Worm (Caenorhabditis elegans) whole organism, L4 larva: Measurements from ENCODE around the gene Y51H7C.1.

Experiments used
- F10B5.3 ChIP-seq: sonication (generic microtip); optimal IDR thresholded peaks from 2 replicates; lab custom pipeline; 2016; ENCODE audit warnings: mild to moderate bottlenecking, missing genetic modification characterization, missing compliant biosample characterization
- F26F4.8 ChIP-seq: fragments of 200-800 bp; sonication (Bioruptor generic); conservative IDR thresholded peaks from 2 replicates; pipeline ENCODE4 v1.3.6; 2022; ENCODE audit warnings: missing genetic modification characterization, missing compliant biosample characterization
- R02D3.7 ChIP-seq: fragments of 150-350 bp; sonication (generic microtip); optimal IDR thresholded peaks from 3 replicates; lab custom pipeline; 2014; ENCODE audit warnings: missing biosample characterization, missing genetic modification characterization
- T26A8.4 ChIP-seq: fragments of 200-800 bp; sonication (Bioruptor generic); IDR thresholded peaks from 2 replicates; pipeline ENCODE4 v1.3.6; 2022; ENCODE audit warnings: missing genetic modification characterization, missing compliant biosample characterization
- ama-1 ChIP-seq: fragments of 150-350 bp; optimal IDR thresholded peaks from 2 replicates; lab custom pipeline; 2014; ENCODE audit warnings: inconsistent platforms, mixed read lengths
- attf-4 ChIP-seq: sonication (generic microtip); optimal IDR thresholded peaks from 3 replicates; lab custom pipeline; 2017; ENCODE audit warnings: missing biosample characterization, missing genetic modification characterization
- ceh-20 ChIP-seq: fragments of 200-800 bp; sonication (Bioruptor generic); IDR thresholded peaks from 2 replicates; pipeline ENCODE4 v1.3.6; 2022; ENCODE audit warnings: missing genetic modification reagents, missing genetic modification characterization, missing compliant biosample characterization
- ceh-32 ChIP-seq: sonication (generic microtip); optimal IDR thresholded peaks from 2 replicates; lab custom pipeline; 2016; ENCODE audit warnings: mild to moderate bottlenecking, missing genetic modification characterization, missing compliant biosample characterization; ENCODE audit not compliant: poor library complexity
- ceh-62 ChIP-seq: sonication (generic microtip); optimal IDR thresholded peaks from 2 replicates; lab custom pipeline; 2017; ENCODE audit warnings: missing biosample characterization, missing genetic modification characterization
- cey-2 ChIP-seq: sonication (generic microtip); optimal IDR thresholded peaks from 3 replicates; lab custom pipeline; 2017; ENCODE audit warnings: missing genetic modification characterization, mild to moderate bottlenecking, missing compliant biosample characterization, antibody characterized with exemption, borderline replicate concordance; ENCODE audit not compliant: insufficient read depth
- daf-12 ChIP-seq: fragments of 150-350 bp; optimal IDR thresholded peaks from 2 replicates; lab custom pipeline; 2014; ENCODE audit warnings: missing biosample characterization, missing genetic modification reagents, missing genetic modification characterization
- daf-19 ChIP-seq: fragments of 200-800 bp; sonication (Bioruptor generic); conservative IDR thresholded peaks from 2 replicates; pipeline ENCODE4 v1.3.6; 2022; ENCODE audit warnings: missing genetic modification characterization, missing compliant biosample characterization
- dmd-6 ChIP-seq: fragments of 200-800 bp; sonication (Bioruptor generic); IDR thresholded peaks from 2 replicates; pipeline ENCODE4 v1.3.6; 2022; ENCODE audit warnings: missing genetic modification reagents, missing genetic modification characterization, missing compliant biosample characterization
- dmd-9 ChIP-seq: fragments of 200-800 bp; sonication (Bioruptor generic); IDR thresholded peaks from 2 replicates; pipeline ENCODE4 v1.3.6; 2022; ENCODE audit warnings: missing genetic modification reagents, missing genetic modification characterization, missing compliant biosample characterization
- dve-1 ChIP-seq: sonication (generic microtip); optimal IDR thresholded peaks from 2 replicates; lab custom pipeline; 2017; ENCODE audit warnings: antibody characterized with exemption, mild to moderate bottlenecking, missing genetic modification characterization, missing compliant biosample characterization; ENCODE audit not compliant: insufficient read depth
- fos-1 ChIP-seq: fragments of 150-350 bp; optimal IDR thresholded peaks from 2 replicates; lab custom pipeline; 2014; ENCODE audit warnings: missing biosample characterization, missing genetic modification characterization
- hif-1 ChIP-seq, 2 experiments: sonication (generic microtip); optimal IDR thresholded peaks; 2 replicates each; lab custom pipeline; 2016 to 2017; ENCODE audit warnings: missing compliant biosample characterization in 2 of 2, missing genetic modification characterization in 2 of 2, missing genetic modification reagents in 2 of 2, missing genotype in 2 of 2, mild to moderate bottlenecking in 1 of 2
- hlh-11 ChIP-seq: fragments of 200-800 bp; sonication (Bioruptor generic); optimal IDR thresholded peaks from 2 replicates; lab custom pipeline; 2018; ENCODE audit warnings: mild to moderate bottlenecking, missing genetic modification characterization, missing compliant biosample characterization
- hmg-1.1 ChIP-seq: fragments of 200-800 bp; sonication (Bioruptor generic); IDR thresholded peaks from 2 replicates; pipeline ENCODE4 v1.3.6; 2022; ENCODE audit warnings: missing genetic modification reagents, missing genetic modification characterization, missing compliant biosample characterization
- jun-1 ChIP-seq: fragments of 150-350 bp; optimal IDR thresholded peaks from 2 replicates; lab custom pipeline; 2014; ENCODE audit warnings: missing biosample characterization, missing genetic modification reagents, missing genetic modification characterization
- lin-15B ChIP-seq: fragments of 150-350 bp; sonication (generic microtip); optimal IDR thresholded peaks from 3 replicates; lab custom pipeline; 2014; ENCODE audit warnings: missing biosample characterization, missing genetic modification characterization
- lin-38 ChIP-seq: fragments of 200-800 bp; sonication (Bioruptor generic); IDR thresholded peaks from 2 replicates; pipeline ENCODE4 v1.3.6; 2022; ENCODE audit warnings: missing genetic modification reagents, missing genetic modification characterization, missing compliant biosample characterization
- lir-3 ChIP-seq: sonication (generic microtip); optimal IDR thresholded peaks from 2 replicates; lab custom pipeline; 2016; ENCODE audit warnings: mild to moderate bottlenecking, missing genetic modification characterization, missing compliant biosample characterization
- lsy-2 ChIP-seq, 2 experiments: fragments of 150-350 bp in 1 of 2; sonication (generic microtip) in 1 of 2; optimal IDR thresholded peaks; 2 replicates each; lab custom pipeline; 2014 to 2017; ENCODE audit warnings: missing biosample characterization in 2 of 2, missing genetic modification characterization in 2 of 2
- mdl-1 ChIP-seq, 2 experiments: fragments of 150-350 bp in 1 of 2; sonication (generic microtip) in 1 of 2; optimal IDR thresholded peaks; 2 replicates each; lab custom pipeline; 2014 to 2017; ENCODE audit warnings: missing biosample characterization in 2 of 2, missing genetic modification characterization in 2 of 2
- mep-1 ChIP-seq: fragments of 150-350 bp; sonication (generic microtip); optimal IDR thresholded peaks from 3 replicates; lab custom pipeline; 2014; ENCODE audit warnings: missing biosample characterization, missing genetic modification characterization
- mxl-3 ChIP-seq: fragments of 200-800 bp; sonication (Bioruptor generic); optimal IDR thresholded peaks from 2 replicates; lab custom pipeline; 2018; ENCODE audit warnings: mild to moderate bottlenecking, missing genetic modification characterization, missing compliant biosample characterization
- nhr-10 ChIP-seq: fragments of 150-350 bp; optimal IDR thresholded peaks from 2 replicates; lab custom pipeline; 2014; ENCODE audit warnings: missing biosample characterization, missing genetic modification characterization
- nhr-11 ChIP-seq: fragments of 150-350 bp; optimal IDR thresholded peaks from 2 replicates; lab custom pipeline; 2014; ENCODE audit warnings: missing biosample characterization, missing genetic modification characterization
- nhr-111 ChIP-seq: fragments of 200-800 bp; sonication (Bioruptor generic); optimal IDR thresholded peaks from 2 replicates; lab custom pipeline; 2018; ENCODE audit warnings: mild to moderate bottlenecking, missing genetic modification characterization, missing compliant biosample characterization
- nhr-237 ChIP-seq: sonication (generic microtip); optimal IDR thresholded peaks from 2 replicates; lab custom pipeline; 2017; ENCODE audit warnings: missing biosample characterization, missing genetic modification characterization
- nhr-25 ChIP-seq: sonication (generic microtip); optimal IDR thresholded peaks from 2 replicates; lab custom pipeline; 2017; ENCODE audit warnings: missing genetic modification characterization, mild to moderate bottlenecking, missing compliant biosample characterization, antibody characterized with exemption, moderate library complexity, borderline replicate concordance; ENCODE audit not compliant: insufficient read depth
- nhr-28 ChIP-seq: fragments of 150-350 bp; optimal IDR thresholded peaks from 2 replicates; lab custom pipeline; 2014; ENCODE audit warnings: missing biosample characterization, missing genetic modification characterization
- nhr-41 ChIP-seq: fragments of 200-800 bp; sonication (Bioruptor generic); IDR thresholded peaks from 2 replicates; pipeline ENCODE4 v1.3.6; 2022; ENCODE audit warnings: missing genetic modification reagents, missing genetic modification characterization, missing compliant biosample characterization
- nhr-42 ChIP-seq: fragments of 200-800 bp; sonication (Bioruptor generic); IDR thresholded peaks from 2 replicates; pipeline ENCODE4 v1.3.6; 2022; ENCODE audit warnings: missing genetic modification characterization, missing compliant biosample characterization
- nhr-6 ChIP-seq: fragments of 150-350 bp; optimal IDR thresholded peaks from 2 replicates; lab custom pipeline; 2014; ENCODE audit warnings: missing biosample characterization, missing genetic modification characterization
- nhr-76 ChIP-seq: fragments of 150-350 bp; optimal IDR thresholded peaks from 2 replicates; lab custom pipeline; 2014; ENCODE audit warnings: missing biosample characterization, missing genetic modification characterization
- nhr-77 ChIP-seq: fragments of 150-350 bp; optimal IDR thresholded peaks from 2 replicates; lab custom pipeline; 2014; ENCODE audit warnings: missing biosample characterization, missing genetic modification characterization
- php-3 ChIP-seq: fragments of 200-800 bp; sonication (Bioruptor generic); IDR thresholded peaks from 2 replicates; pipeline ENCODE4 v1.3.6; 2022; ENCODE audit warnings: missing genetic modification reagents, missing genetic modification characterization, missing compliant biosample characterization
- rbr-2 ChIP-seq: sonication (generic microtip); optimal IDR thresholded peaks from 2 replicates; lab custom pipeline; 2016; ENCODE audit warnings: missing genotype, missing genetic modification characterization, missing compliant biosample characterization
- saeg-2 ChIP-seq: fragments of 200-800 bp; sonication (Bioruptor generic); IDR thresholded peaks from 2 replicates; pipeline ENCODE4 v1.3.6; 2022; ENCODE audit warnings: missing genetic modification reagents, missing genetic modification characterization, missing compliant biosample characterization
- sdz-12 ChIP-seq: fragments of 200-800 bp; sonication (Bioruptor generic); optimal IDR thresholded peaks from 2 replicates; lab custom pipeline; 2018; ENCODE audit warnings: mild to moderate bottlenecking, missing genetic modification characterization, missing compliant biosample characterization
- set-16 ChIP-seq: fragments of 200-800 bp; sonication (Bioruptor generic); IDR thresholded peaks from 2 replicates; pipeline ENCODE4 v1.3.6; 2022; ENCODE audit warnings: missing genetic modification reagents, missing genetic modification characterization, missing compliant biosample characterization
- skn-1 ChIP-seq: fragments of 150-350 bp; optimal IDR thresholded peaks from 2 replicates; lab custom pipeline; 2014; ENCODE audit warnings: missing biosample characterization, missing genetic modification characterization
- snpc-1.2 ChIP-seq: fragments of 200-800 bp; sonication (Bioruptor generic); IDR thresholded peaks from 2 replicates; pipeline ENCODE4 v1.3.6; 2022; ENCODE audit warnings: missing genetic modification reagents, missing genetic modification characterization, missing compliant biosample characterization
- spr-3 ChIP-seq: fragments of 200-800 bp; sonication (Bioruptor generic); optimal IDR thresholded peaks from 2 replicates; lab custom pipeline; 2018; ENCODE audit warnings: mild to moderate bottlenecking, missing genetic modification characterization, missing compliant biosample characterization
- tag-97 ChIP-seq: fragments of 200-800 bp; sonication (Bioruptor generic); IDR thresholded peaks from 2 replicates; pipeline ENCODE4 v1.3.6; 2022; ENCODE audit warnings: missing genetic modification characterization, missing compliant biosample characterization
- unc-130 ChIP-seq: sonication (generic microtip); optimal IDR thresholded peaks from 2 replicates; lab custom pipeline; 2016; ENCODE audit warnings: missing genetic modification reagents, missing genetic modification characterization, missing compliant biosample characterization
- unc-39 ChIP-seq: sonication (generic microtip); optimal IDR thresholded peaks from 2 replicates; lab custom pipeline; 2017; ENCODE audit warnings: missing biosample characterization, missing genetic modification characterization
- zip-2 ChIP-seq: fragments of 150-350 bp; optimal IDR thresholded peaks from 2 replicates; lab custom pipeline; 2014; ENCODE audit warnings: missing biosample characterization, missing genetic modification characterization
- ztf-11 ChIP-seq: fragments of 150-350 bp; optimal IDR thresholded peaks from 2 replicates; lab custom pipeline; 2014; ENCODE audit warnings: missing biosample characterization, missing genetic modification characterization

Gene Y51H7C.1

DNA sequence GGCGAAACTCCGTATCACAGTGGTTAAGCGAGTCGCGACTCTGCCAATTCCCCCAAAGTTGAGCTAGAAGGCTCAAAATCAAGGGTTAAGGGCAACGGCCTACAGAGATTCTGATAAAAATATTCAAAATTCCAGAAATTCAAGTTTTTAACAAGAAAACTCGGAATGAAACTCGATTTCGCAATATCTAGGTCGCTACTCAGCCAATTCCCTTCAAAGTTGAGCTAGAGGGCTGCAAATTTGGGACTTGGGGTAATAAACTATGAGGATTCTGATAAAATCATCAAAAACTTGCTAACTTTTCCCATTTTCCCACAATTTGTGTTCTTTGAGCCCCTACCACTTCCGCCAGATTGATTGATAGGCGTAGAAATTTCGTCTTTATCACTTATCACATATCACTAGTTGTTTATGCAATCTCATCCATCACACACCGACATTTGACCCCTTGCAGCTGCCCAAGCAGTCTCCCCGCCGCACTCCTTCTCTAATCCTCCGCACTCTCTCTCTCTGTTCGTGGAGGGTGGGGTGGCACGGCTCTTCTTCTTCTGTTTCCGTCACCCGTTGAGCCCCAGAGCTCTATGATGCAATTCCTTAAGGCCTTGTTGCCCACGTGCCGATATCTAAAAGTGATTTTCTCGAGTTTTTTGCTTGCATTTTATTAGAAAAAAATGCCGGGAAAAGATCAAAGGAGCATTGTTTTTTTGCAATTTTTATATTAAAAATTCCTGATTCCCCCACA is 34.3 kb downstream of the Y51H7C.1 start:
- TF ChIP-seq fos-1 (tag; lab: Kevin White, UChicago) (no peak), daf-12 (no peak), nhr-11 (tag; lab: Kevin White, UChicago) (peak; percentile 36), T26A8.4 (GFP tag; lab: Robert Waterston, UW) (no peak), lsy-2 (tag; optimal IDR thresholded peaks at IDR 0.05; lab: Kevin White, UChicago) (peak in 1 of 2 experiments; percentile 44), nhr-10 (tag; lab: Kevin White, UChicago) (no peak), nhr-76 (tag; lab: Kevin White, UChicago) (no peak), daf-19 (GFP tag; lab: Robert Waterston, UW) (no peak), nhr-237 (tag; lab: Kevin White, UChicago) (no peak), hmg-1.1 (GFP tag; lab: Robert Waterston, UW) (peak; percentile 72), ztf-11 (tag; lab: Kevin White, UChicago) (no peak), snpc-1.2 (GFP tag; lab: Robert Waterston, UW) (no peak), ceh-32 (tag; lab: Kevin White, UChicago) (no peak), lin-15B (tag; lab: Kevin White, UChicago) (no peak), nhr-25 (tag; lab: Kevin White, UChicago) (no peak), F10B5.3 (tag; lab: Kevin White, UChicago) (no peak), F26F4.8 (no peak), nhr-41 (0 out of 2 replicates have a peak, but pooled peaks have one; percentile 47), nhr-42 (GFP tag; lab: Robert Waterston, UW) (0 out of 2 replicates have a peak, but pooled peaks have one; percentile 31), set-16 (GFP tag; lab: Robert Waterston, UW) (peak; percentile 78), nhr-111 (no peak), skn-1 (tag; lab: Kevin White, UChicago) (no peak), mep-1 (tag; lab: Kevin White, UChicago) (peak; percentile 40), spr-3 (GFP tag; lab: Kevin White, UChicago) (no peak), unc-130 (GFP tag; lab: Kevin White, UChicago) (no peak), unc-39 (tag; lab: Kevin White, UChicago) (no peak), nhr-6 (no peak), hlh-11 (peak; percentile 63), dmd-9 (GFP tag; lab: Robert Waterston, UW) (no peak), ceh-20 (GFP tag; lab: Robert Waterston, UW) (peak; percentile 57; the same call in 1 of the 2 replicates), lir-3 (no peak), R02D3.7 (tag; lab: Kevin White, UChicago) (no peak), tag-97 (GFP tag; lab: Robert Waterston, UW) (no peak), nhr-28 (tag; lab: Kevin White, UChicago) (no peak), ceh-62 (tag; lab: Kevin White, UChicago) (no peak), attf-4 (tag; lab: Kevin White, UChicago) (no peak), cey-2 (no peak), php-3 (GFP tag; lab: Robert Waterston, UW) (no peak), mxl-3 (GFP tag; lab: Kevin White, UChicago) (peak; percentile 65), rbr-2 (peak; percentile 33), dmd-6 (GFP tag; lab: Robert Waterston, UW) (peak; percentile 33; the same call in 1 of the 2 replicates), jun-1 (tag; lab: Kevin White, UChicago) (no peak), zip-2 (tag; lab: Kevin White, UChicago) (no peak), mdl-1 (tag; optimal IDR thresholded peaks at IDR 0.05; lab: Kevin White, UChicago) (peak; percentile 55 to 82), saeg-2 (GFP tag; lab: Robert Waterston, UW) (no peak), ama-1 (lab: Kevin White, UChicago) (no peak), hif-1 (tag; optimal IDR thresholded peaks at IDR 0.05; lab: Kevin White, UChicago) (peak in 1 of 2 experiments; percentile 75), lin-38 (GFP tag; lab: Robert Waterston, UW) (no peak), dve-1 (tag; lab: Kevin White, UChicago) (peak; percentile 7), nhr-77 (tag; lab: Kevin White, UChicago) (no peak), sdz-12 (GFP tag; lab: Kevin White, UChicago) (no peak)
